Worm (Caenorhabditis elegans) whole organism, early embryonic: ENCODE results near the gene nhr-189.

Experiments
- aly-1 ChIP-seq: sonication (generic microtip); optimal IDR thresholded peaks from 2 replicates; lab custom pipeline; 2016; ENCODE audit warnings: missing genetic modification characterization, missing compliant biosample characterization
- ama-1 ChIP-seq: fragments of 150-350 bp; optimal IDR thresholded peaks from 2 replicates; lab custom pipeline; 2014
- ceh-13 ChIP-seq: fragments of 200-800 bp; sonication (Bioruptor generic); optimal IDR thresholded peaks from 2 replicates; lab custom pipeline; 2018; ENCODE audit warnings: mild to moderate bottlenecking, missing genetic modification characterization, missing compliant biosample characterization
- ceh-36 ChIP-seq: sonication (generic microtip); optimal IDR thresholded peaks from 2 replicates; lab custom pipeline; 2016; ENCODE audit warnings: missing genetic modification characterization, inconsistent platforms, missing compliant biosample characterization
- flt-1 ChIP-seq: fragments of 200-800 bp; sonication (Bioruptor generic); IDR thresholded peaks from 2 replicates; pipeline ENCODE4 v1.3.6; 2022; ENCODE audit warnings: missing genetic modification characterization, missing compliant biosample characterization
- hmbx-1 ChIP-seq: sonication (generic microtip); optimal IDR thresholded peaks from 2 replicates; lab custom pipeline; 2016; ENCODE audit warnings: mild to moderate bottlenecking, missing genetic modification characterization, missing compliant biosample characterization
- hmg-4 ChIP-seq: fragments of 200-800 bp; sonication (Bioruptor generic); optimal IDR thresholded peaks from 2 replicates; lab custom pipeline; 2018; ENCODE audit warnings: mild to moderate bottlenecking, missing genetic modification characterization, missing compliant biosample characterization
- hnd-1 ChIP-seq: sonication (generic microtip); optimal IDR thresholded peaks from 2 replicates; lab custom pipeline; 2016; ENCODE audit warnings: missing genetic modification characterization, missing compliant biosample characterization
- pes-1 ChIP-seq: fragments of 200-800 bp; sonication (Bioruptor generic); IDR thresholded peaks from 2 replicates; pipeline ENCODE4 v1.3.6; 2022; ENCODE audit warnings: missing genetic modification reagents, missing genetic modification characterization, missing compliant biosample characterization
- scrt-1 ChIP-seq: fragments of 200-800 bp; sonication (Bioruptor generic); IDR thresholded peaks from 2 replicates; pipeline ENCODE4 v1.3.6; 2022; ENCODE audit warnings: missing genetic modification characterization, missing compliant biosample characterization
- sea-1 ChIP-seq: fragments of 200-800 bp; sonication (Bioruptor generic); conservative IDR thresholded peaks from 2 replicates; pipeline ENCODE4 v1.3.6; 2022; ENCODE audit warnings: missing genetic modification characterization, missing compliant biosample characterization
- tbx-37 ChIP-seq: fragments of 200-800 bp; sonication (Bioruptor generic); conservative IDR thresholded peaks from 2 replicates; pipeline ENCODE4 v1.3.6; 2022; ENCODE audit warnings: missing genetic modification reagents, missing genetic modification characterization, missing compliant biosample characterization
- tra-4 ChIP-seq: sonication (generic microtip); optimal IDR thresholded peaks from 2 replicates; lab custom pipeline; 2017; ENCODE audit warnings: missing genetic modification characterization, missing compliant biosample characterization

ce11 chrV:3903424-3903823, 43.4 kb upstream of the nhr-189 start:
- no peak for TF ChIP-seq flt-1 (GFP tag; lab: Robert Waterston, UW)
- TF ChIP-seq ceh-13 (GFP tag; lab: Kevin White, UChicago), result no peak
- TF ChIP-seq ama-1, result no peak
- no peak for TF ChIP-seq tra-4 (tag; lab: Kevin White, UChicago)
- no peak for TF ChIP-seq hmg-4 (GFP tag; lab: Kevin White, UChicago)
- no peak for TF ChIP-seq pes-1
- no peak for TF ChIP-seq hmbx-1
- no peak for TF ChIP-seq hnd-1 (tag; lab: Kevin White, UChicago)
- TF ChIP-seq aly-1 (tag; lab: Kevin White, UChicago), result no peak
- no peak for TF ChIP-seq ceh-36 (tag; lab: Kevin White, UChicago)
- TF ChIP-seq sea-1, result no peak
- TF ChIP-seq scrt-1, result no peak
- no peak for TF ChIP-seq tbx-37
